Fruit fly (Drosophila melanogaster): Measurements from ENCODE around the gene CG34002.

DNA sequence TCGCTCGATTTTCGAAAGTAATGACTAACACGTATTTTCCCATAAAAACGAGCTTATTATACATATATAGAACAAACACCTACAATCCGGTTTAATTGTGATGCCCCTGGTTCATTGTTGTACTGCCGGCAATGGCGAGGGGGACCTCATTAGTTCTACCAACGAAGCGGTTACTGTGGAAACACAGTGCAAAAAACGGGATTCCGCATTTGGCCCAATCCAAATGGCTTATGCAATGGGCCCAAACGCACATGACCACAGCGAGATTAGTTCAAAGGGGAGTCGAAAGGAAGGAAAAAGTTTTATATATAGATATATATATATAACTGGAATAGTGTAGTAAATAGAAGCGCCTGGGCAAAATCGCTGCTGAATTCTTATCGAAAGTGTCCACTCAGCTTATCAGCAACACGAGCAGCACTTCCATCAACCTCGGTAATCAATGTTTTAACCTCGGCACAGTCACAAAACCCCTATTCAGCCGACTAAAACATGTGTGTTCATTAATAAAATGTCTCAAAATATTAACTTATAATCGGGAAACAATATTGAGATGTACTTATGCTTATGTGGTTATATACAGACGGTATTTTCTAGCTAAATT is 45.6 kb downstream of the CG34002 start:
- no peak for TF ChIP-seq CG8478 (optimal IDR thresholded peaks at IDR 0.05)
- no peak for TF ChIP-seq CTCF (optimal IDR thresholded peaks at IDR 0.05)

Measured in S2 (cell line).